Fruit fly (Drosophila melanogaster) whole organism, wandering third instar larva: ENCODE measurements around the gene Or10a.

Source experiments
- Abd-B ChIP-seq: fragments of >200 bp; optimal IDR thresholded peaks from 2 replicates; lab custom pipeline; 2017; ENCODE audit warnings: missing biosample characterization, missing genetic modification characterization
- CG32264 ChIP-seq: fragments of 200-800 bp; sonication (Bioruptor generic); optimal IDR thresholded peaks from 2 replicates; lab custom pipeline; 2016; ENCODE audit warnings: missing biosample characterization, missing genetic modification characterization
- CG9705 ChIP-seq: fragments of 200-800 bp; sonication (Bioruptor generic); optimal IDR thresholded peaks from 2 replicates; lab custom pipeline; 2018; ENCODE audit warnings: missing biosample characterization, mild to moderate bottlenecking, missing genetic modification characterization
- CrebA ChIP-seq: fragments of 200-800 bp; sonication (Bioruptor generic); optimal IDR thresholded peaks from 2 replicates; lab custom pipeline; 2016; ENCODE audit warnings: missing biosample characterization, mild to moderate bottlenecking, missing genetic modification characterization, borderline replicate concordance
- Dfd ChIP-seq: fragments of >200 bp; optimal IDR thresholded peaks from 2 replicates; lab custom pipeline; 2017; ENCODE audit warnings: missing biosample characterization, missing genetic modification characterization
- Dif ChIP-seq: fragments of 200-275, 200-300 bp; sonication (Bioruptor generic); optimal IDR thresholded peaks from 2 replicates; lab custom pipeline; 2018; ENCODE audit warnings: missing biosample characterization, missing genetic modification characterization; ENCODE audit not compliant: partially characterized antibody
- GATAd ChIP-seq: sonication (Bioruptor generic); optimal IDR thresholded peaks from 2 replicates; lab custom pipeline; 2016; ENCODE audit warnings: missing biosample characterization, missing genetic modification characterization
- HLH106 ChIP-seq: fragments of 200-800 bp; optimal IDR thresholded peaks from 3 replicates; lab custom pipeline; 2019; ENCODE audit warnings: missing biosample characterization, mild to moderate bottlenecking, missing genetic modification characterization, moderate library complexity
- Hnf4 ChIP-seq: fragments of 200-800 bp; sonication (Bioruptor generic); optimal IDR thresholded peaks from 2 replicates; lab custom pipeline; 2016; ENCODE audit warnings: missing biosample characterization, mild to moderate bottlenecking, missing genetic modification characterization
- Hr78 ChIP-seq: fragments of >200 bp; optimal IDR thresholded peaks from 2 replicates; lab custom pipeline; 2017; ENCODE audit warnings: missing biosample characterization, missing genetic modification characterization
- Hr83 ChIP-seq: fragments of 200-300 bp; sonication (Bioruptor generic); optimal IDR thresholded peaks from 2 replicates; lab custom pipeline; 2016; ENCODE audit warnings: missing biosample characterization, mild to moderate bottlenecking, missing genetic modification characterization, moderate library complexity; ENCODE audit not compliant: poor library complexity, severe bottlenecking
- Jra ChIP-seq: sonication (Bioruptor generic); optimal IDR thresholded peaks from 2 replicates; lab custom pipeline; 2016; ENCODE audit warnings: missing biosample characterization, missing genetic modification characterization
- Mio ChIP-seq: sonication (Bioruptor generic); optimal IDR thresholded peaks from 2 replicates; lab custom pipeline; 2016; ENCODE audit warnings: missing biosample characterization, missing genetic modification characterization
- Myc ChIP-seq: fragments of >200 bp; optimal IDR thresholded peaks from 2 replicates; lab custom pipeline; 2017
- N ChIP-seq: fragments of >200 bp; optimal IDR thresholded peaks from 2 replicates; lab custom pipeline; 2018; ENCODE audit warnings: missing biosample characterization, missing external identifiers, missing genetic modification characterization
- OdsH ChIP-seq: fragments of 200-800 bp; sonication (Bioruptor generic); optimal IDR thresholded peaks from 2 replicates; lab custom pipeline; 2016; ENCODE audit warnings: missing biosample characterization, mild to moderate bottlenecking, missing genetic modification characterization
- Rel ChIP-seq, 2 experiments: fragments of 200-800 bp; sonication (Bioruptor generic) in 1 of 2; optimal IDR thresholded peaks; 2 replicates in 1 of 2; 3 replicates in 1 of 2; lab custom pipeline; 2016 to 2019; ENCODE audit warnings: mild to moderate bottlenecking in 2 of 2, missing biosample characterization in 2 of 2, missing genetic modification characterization in 2 of 2, moderate library complexity in 1 of 2
- Sp1 ChIP-seq: fragments of 200-800 bp; sonication (Bioruptor generic); optimal IDR thresholded peaks from 3 replicates; lab custom pipeline; 2019; ENCODE audit warnings: missing biosample characterization, mild to moderate bottlenecking, missing genetic modification characterization, moderate library complexity
- Vsx2 ChIP-seq: fragments of 200-300, 225-300 bp; sonication (Bioruptor generic); optimal IDR thresholded peaks from 2 replicates; lab custom pipeline; 2018; ENCODE audit warnings: missing biosample characterization, missing genetic modification characterization; ENCODE audit not compliant: partially characterized antibody
- br ChIP-seq: fragments of 200-800 bp; sonication (Bioruptor generic); optimal IDR thresholded peaks from 2 replicates; lab custom pipeline; 2016; ENCODE audit warnings: missing biosample characterization, missing genetic modification characterization
- brk ChIP-seq: fragments of 200-800 bp; sonication (Bioruptor generic); optimal IDR thresholded peaks from 2 replicates; lab custom pipeline; 2016; ENCODE audit warnings: missing biosample characterization, mild to moderate bottlenecking, missing genetic modification characterization
- dl ChIP-seq, 2 experiments: fragments of 175-275, 200-275 bp in 1 of 2; fragments of 200-275 bp in 1 of 2; sonication (Bioruptor generic); optimal IDR thresholded peaks; lab custom pipeline; 2018; ENCODE audit warnings: mild to moderate bottlenecking in 2 of 2, missing biosample characterization in 2 of 2, missing genetic modification characterization in 2 of 2, moderate library complexity in 2 of 2; ENCODE audit not compliant: partially characterized antibody in 2 of 2, insufficient read depth in 1 of 2
- dmrt93B ChIP-seq: fragments of 200-800 bp; sonication (Bioruptor generic); optimal IDR thresholded peaks from 2 replicates; lab custom pipeline; 2018; ENCODE audit warnings: missing biosample characterization, mild to moderate bottlenecking, missing genetic modification characterization
- dsf ChIP-seq: sonication (Bioruptor generic); optimal IDR thresholded peaks from 2 replicates; lab custom pipeline; 2016; ENCODE audit warnings: missing biosample characterization, missing genetic modification characterization, borderline replicate concordance
- ey ChIP-seq: fragments of 200-800 bp; sonication (Bioruptor generic); optimal IDR thresholded peaks from 2 replicates; lab custom pipeline; 2016; ENCODE audit warnings: missing biosample characterization, missing genetic modification characterization
- foxo ChIP-seq, 2 experiments: fragments of 200-800 bp; sonication (Bioruptor generic); optimal IDR thresholded peaks; 2 replicates in 1 of 2; 3 replicates in 1 of 2; lab custom pipeline; 2016 to 2017; ENCODE audit warnings: missing biosample characterization in 2 of 2, missing genetic modification characterization in 2 of 2
- fru ChIP-seq: fragments of 200-800 bp; sonication (Bioruptor generic); optimal IDR thresholded peaks from 3 replicates; lab custom pipeline; 2016; ENCODE audit warnings: missing biosample characterization, mild to moderate bottlenecking, missing genetic modification characterization
- h ChIP-seq: fragments of 200-800 bp; sonication (Bioruptor generic); optimal IDR thresholded peaks from 3 replicates; lab custom pipeline; 2016; ENCODE audit warnings: missing biosample characterization, mild to moderate bottlenecking, missing genetic modification characterization
- jim ChIP-seq: fragments of 175-275, 200-325 bp; sonication (Bioruptor generic); optimal IDR thresholded peaks from 2 replicates; lab custom pipeline; 2016; ENCODE audit warnings: missing biosample characterization, mild to moderate bottlenecking, missing genetic modification characterization
- lola ChIP-seq: fragments of >200 bp; optimal IDR thresholded peaks from 2 replicates; lab custom pipeline; 2017; ENCODE audit warnings: missing biosample characterization, missing genetic modification characterization
- pan ChIP-seq: fragments of >200 bp; optimal IDR thresholded peaks from 2 replicates; lab custom pipeline; 2017
- psq ChIP-seq: fragments of 200-800 bp; sonication (Bioruptor generic); optimal IDR thresholded peaks from 3 replicates; lab custom pipeline; 2017; ENCODE audit warnings: missing biosample characterization, mild to moderate bottlenecking, missing genetic modification characterization, moderate library complexity
- rgr ChIP-seq: fragments of 200-800 bp; sonication (Bioruptor generic); optimal IDR thresholded peaks from 3 replicates; lab custom pipeline; 2016; ENCODE audit warnings: missing biosample characterization, mild to moderate bottlenecking, missing genetic modification characterization
- sage ChIP-seq: fragments of 200-800 bp; sonication (Bioruptor generic); optimal IDR thresholded peaks from 2 replicates; lab custom pipeline; 2016; ENCODE audit warnings: missing biosample characterization, mild to moderate bottlenecking, missing genetic modification characterization
- sv ChIP-seq: fragments of 200-800 bp; sonication (Bioruptor generic); optimal IDR thresholded peaks from 3 replicates; lab custom pipeline; 2016; ENCODE audit warnings: missing biosample characterization, missing genetic modification characterization
- tai ChIP-seq: sonication (Bioruptor generic); optimal IDR thresholded peaks from 2 replicates; lab custom pipeline; 2016; ENCODE audit warnings: missing biosample characterization, missing genetic modification characterization
- usp ChIP-seq: fragments of >200 bp; optimal IDR thresholded peaks from 2 replicates; lab custom pipeline; 2017; ENCODE audit warnings: missing biosample characterization, missing genetic modification characterization
- woc ChIP-seq: sonication (Bioruptor generic); optimal IDR thresholded peaks from 2 replicates; lab custom pipeline; 2016; ENCODE audit warnings: missing biosample characterization, mild to moderate bottlenecking, missing genetic modification characterization

Or10a gene

DNA sequence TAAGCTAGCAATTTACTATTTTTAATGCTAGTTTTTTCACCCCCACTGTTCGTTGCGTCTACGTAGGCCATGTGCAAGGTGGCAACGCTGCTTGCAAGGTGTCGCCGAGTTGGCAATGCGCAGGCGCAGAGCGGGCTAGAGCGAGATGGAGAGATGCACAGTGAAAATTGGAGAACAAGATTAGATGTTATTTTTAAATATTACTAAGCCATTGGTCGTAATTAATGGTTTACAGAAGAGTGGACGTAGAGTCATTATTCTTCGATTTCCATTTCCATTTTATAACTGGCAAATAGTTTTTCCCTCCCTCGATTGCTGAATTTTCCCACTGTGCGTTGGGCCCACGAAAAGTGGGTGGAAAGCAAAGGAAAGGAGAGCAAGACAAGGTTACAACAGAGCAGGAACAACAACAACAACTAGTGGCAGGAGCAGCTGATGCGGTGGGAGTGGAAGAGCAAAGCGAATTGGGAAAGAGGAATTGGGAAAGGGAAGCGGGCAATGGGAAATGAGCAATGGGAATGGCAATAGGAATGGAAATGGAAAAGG, 35.7 kb upstream of the Or10a start:
- TF ChIP-seq tai, result no peak
- no peak for TF ChIP-seq Abd-B (GFP tag; lab: Kevin White, UChicago)
- TF ChIP-seq jim (GFP tag; lab: Kevin White, UChicago), result no peak
- TF ChIP-seq brk, result no peak
- TF ChIP-seq dsf (GFP tag; lab: Kevin White, UChicago), result no peak
- no peak for TF ChIP-seq pan (lab: Kevin White, UChicago)
- TF ChIP-seq Dfd (GFP tag; lab: Kevin White, UChicago), result no peak
- no peak for TF ChIP-seq sage (GFP tag; lab: Kevin White, UChicago)
- TF ChIP-seq OdsH (GFP tag; lab: Kevin White, UChicago), result peak; percentile 57
- no peak for TF ChIP-seq Myc (lab: Kevin White, UChicago)
- TF ChIP-seq Jra (GFP tag; lab: Kevin White, UChicago), result no peak
- TF ChIP-seq CrebA (GFP tag; lab: Kevin White, UChicago), result no peak
- peak; percentile 21 for TF ChIP-seq Sp1 (GFP tag; lab: Kevin White, UChicago)
- peak; percentile 60 for TF ChIP-seq Hnf4 (GFP tag; lab: Kevin White, UChicago)
- TF ChIP-seq rgr (GFP tag; lab: Kevin White, UChicago), result peak; percentile 78
- TF ChIP-seq psq, result peak; percentile 77
- TF ChIP-seq Dif (GFP tag; lab: Kevin White, UChicago), result no peak
- TF ChIP-seq Mio (GFP tag; lab: Kevin White, UChicago), result no peak
- TF ChIP-seq ey (GFP tag; lab: Kevin White, UChicago), result peak; percentile 69
- no peak for TF ChIP-seq Vsx2 (GFP tag; lab: Kevin White, UChicago)
- TF ChIP-seq dl (GFP tag; optimal IDR thresholded peaks at IDR 0.05; lab: Kevin White, UChicago; ENCODE audit: insufficient read depth in 1 of 2, partially characterized antibody in 2 of 2), result no peak
- no peak for TF ChIP-seq usp
- peak; percentile 83 for TF ChIP-seq fru (GFP tag; lab: Kevin White, UChicago)
- no peak for TF ChIP-seq Hr83 (GFP tag; lab: Kevin White, UChicago)
- peak; percentile 7 for TF ChIP-seq CG32264 (GFP tag; lab: Kevin White, UChicago)
- no peak for TF ChIP-seq GATAd (GFP tag; lab: Kevin White, UChicago)
- peak; percentile 4 for TF ChIP-seq sv (GFP tag; lab: Kevin White, UChicago)
- TF ChIP-seq lola (GFP tag; lab: Kevin White, UChicago), result no peak
- TF ChIP-seq CG9705 (GFP tag; lab: Kevin White, UChicago), result no peak
- no peak for TF ChIP-seq N
- peak; percentile 78 for TF ChIP-seq h (GFP tag; lab: Kevin White, UChicago)
- TF ChIP-seq woc, result peak; percentile 65
- TF ChIP-seq foxo (GFP tag; optimal IDR thresholded peaks at IDR 0.05; lab: Kevin White, UChicago), result peak in 1 of 2 experiments; percentile 79
- TF ChIP-seq dmrt93B, result no peak
- no peak for TF ChIP-seq Rel (GFP tag; optimal IDR thresholded peaks at IDR 0.05; lab: Kevin White, UChicago)
- no peak for TF ChIP-seq Rel (tag; optimal IDR thresholded peaks at IDR 0.05; lab: Kevin White, UChicago)
- TF ChIP-seq br (GFP tag; lab: Kevin White, UChicago), result peak; percentile 44
- TF ChIP-seq HLH106 (tag; lab: Kevin White, UChicago), result peak; percentile 52
- TF ChIP-seq Hr78 (GFP tag; lab: Kevin White, UChicago), result no peak
- TF ChIP-seq, all 38 proteins: peak for 14

dm6 chrX:11451630-11452029, 34.4 kb upstream of the Or10a start:
- TF ChIP-seq rgr (GFP tag; lab: Kevin White, UChicago), result no peak
- no peak for TF ChIP-seq sage (GFP tag; lab: Kevin White, UChicago)
- no peak for TF ChIP-seq CG32264 (GFP tag; lab: Kevin White, UChicago)
- no peak for TF ChIP-seq Sp1 (GFP tag; lab: Kevin White, UChicago)
- TF ChIP-seq N, result no peak
- TF ChIP-seq woc, result no peak
- TF ChIP-seq Myc (lab: Kevin White, UChicago), result no peak
- no peak for TF ChIP-seq Dfd (GFP tag; lab: Kevin White, UChicago)
- TF ChIP-seq fru (GFP tag; lab: Kevin White, UChicago), result no peak
- TF ChIP-seq Dif (GFP tag; lab: Kevin White, UChicago), result no peak
- TF ChIP-seq usp, result no peak
- TF ChIP-seq OdsH (GFP tag; lab: Kevin White, UChicago), result no peak
- TF ChIP-seq Mio (GFP tag; lab: Kevin White, UChicago), result no peak
- TF ChIP-seq, all 38 proteins: peak for 0
